Worm (Caenorhabditis elegans): Measurements from ENCODE around the gene str-115.

str-115 gene

DNA sequence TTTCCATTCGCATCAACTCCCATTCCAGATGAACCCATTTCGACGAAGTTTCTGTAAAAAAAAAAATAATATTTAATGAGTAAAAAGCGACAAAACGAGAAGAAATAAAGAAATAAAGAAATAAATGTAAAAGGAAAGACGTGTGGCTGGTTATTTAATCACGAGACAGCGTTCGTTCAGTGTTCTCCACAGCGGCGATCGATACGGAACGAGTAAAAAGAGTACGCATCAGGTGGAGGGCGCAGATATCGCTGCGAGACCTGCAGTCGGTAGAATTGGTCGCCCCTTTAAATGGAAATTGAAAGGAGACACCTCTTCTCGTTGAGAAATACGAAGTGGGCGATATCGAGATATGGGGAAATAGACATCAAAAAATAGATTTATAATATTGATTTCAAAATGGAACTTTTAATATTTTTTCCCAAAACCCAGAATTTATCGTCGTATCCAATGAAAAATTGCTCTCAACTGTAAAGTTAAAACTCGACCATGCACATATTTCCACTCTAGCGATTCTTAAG, 40.2 kb upstream of the str-115 start, which contains the start of gene pqn-70 (continued):
- peak; percentile 37 for TF ChIP-seq fkh-10 (GFP tag; optimal IDR thresholded peaks at IDR 0.05)
- no peak for TF ChIP-seq efl-3 (GFP tag; optimal IDR thresholded peaks at IDR 0.05)
- TF ChIP-seq nhr-19 (GFP tag; conservative IDR thresholded peaks at IDR 0.05): peak; percentile 83
- peak; percentile 81 to 89 for TF ChIP-seq efl-1 (optimal IDR thresholded peaks at IDR 0.05)
- peak; percentile 68 to 97 for TF ChIP-seq efl-1 (GFP tag; optimal IDR thresholded peaks at IDR 0.05 in 1 of 2)
- no peak for TF ChIP-seq unc-30 (tag; optimal IDR thresholded peaks at IDR 0.05)
- TF ChIP-seq dpl-1 (GFP tag; optimal IDR thresholded peaks at IDR 0.05): peak; percentile 41 to 75 (median 69)
- TF ChIP-seq hpl-2 (GFP tag; optimal IDR thresholded peaks at IDR 0.05): peak; percentile 45
- TF ChIP-seq tlp-1 (tag; optimal IDR thresholded peaks at IDR 0.05): no peak
- peak; percentile 69 for TF ChIP-seq grh-1 (GFP tag; IDR thresholded peaks at IDR 0.05)
- TF ChIP-seq nhr-84 (tag; optimal IDR thresholded peaks at IDR 0.05): no peak
- TF ChIP-seq fkh-8 (tag; optimal IDR thresholded peaks at IDR 0.05): peak; percentile 74
- TF ChIP-seq swsn-7 (tag; optimal IDR thresholded peaks at IDR 0.05): peak; percentile 83
- TF ChIP-seq vab-15 (tag; optimal IDR thresholded peaks at IDR 0.05): no peak
- TF ChIP-seq nhr-71 (tag; optimal IDR thresholded peaks at IDR 0.05): peak; percentile 91
- TF ChIP-seq elt-3 (tag; optimal IDR thresholded peaks at IDR 0.05): peak in 2 of 6 experiments; percentile 42 to 54
- TF ChIP-seq snpc-4 (tag; optimal IDR thresholded peaks at IDR 0.05): peak; percentile 72
- TF ChIP-seq ceh-90 (tag; optimal IDR thresholded peaks at IDR 0.05): no peak
- TF ChIP-seq lin-15B (tag; optimal IDR thresholded peaks at IDR 0.05): peak; percentile 53
- peak; percentile 88 for TF ChIP-seq nhr-47 (tag; optimal IDR thresholded peaks at IDR 0.05)
- TF ChIP-seq ztf-11 (tag; optimal IDR thresholded peaks at IDR 0.05): peak in 1 of 2 experiments; percentile 75
- no peak for TF ChIP-seq ets-5 (GFP tag; IDR thresholded peaks at IDR 0.05)
- peak; percentile 84 to 85 for TF ChIP-seq lsy-2 (tag; optimal IDR thresholded peaks at IDR 0.05)
- peak; percentile 79 for TF ChIP-seq nhr-90 (tag; optimal IDR thresholded peaks at IDR 0.05; ENCODE audit: poor library complexity)
- TF ChIP-seq alr-1 (tag; optimal IDR thresholded peaks at IDR 0.05; ENCODE audit: borderline replicate concordance): no peak
- no peak for TF ChIP-seq unc-98 (GFP tag; IDR thresholded peaks at IDR 0.05)
- no peak for TF ChIP-seq zag-1 (tag; optimal IDR thresholded peaks at IDR 0.05)
- peak; percentile 56 for TF ChIP-seq elt-2 (tag; optimal IDR thresholded peaks at IDR 0.05)
- no peak for TF ChIP-seq pqm-1 (tag; optimal IDR thresholded peaks at IDR 0.05)
- TF ChIP-seq lin-39 (tag; optimal IDR thresholded peaks at IDR 0.05): peak; percentile 23
- peak; percentile 66 for TF ChIP-seq dsc-1 (tag; optimal IDR thresholded peaks at IDR 0.05)
- TF ChIP-seq ceh-63 (GFP tag; optimal IDR thresholded peaks at IDR 0.05): no peak
- TF ChIP-seq ceh-82 (tag; optimal IDR thresholded peaks at IDR 0.05): peak; percentile 87 to 98 (median 90)
- peak; percentile 61 for TF ChIP-seq pax-3 (tag; optimal IDR thresholded peaks at IDR 0.05)
- no peak for TF ChIP-seq ama-1 (optimal IDR thresholded peaks at IDR 0.05)
- no peak for TF ChIP-seq nhr-28 (tag; optimal IDR thresholded peaks at IDR 0.05)

- no peak for TF ChIP-seq vab-15 (tag; optimal IDR thresholded peaks at IDR 0.05)
- TF ChIP-seq efl-1 (optimal IDR thresholded peaks at IDR 0.05): no peak
- peak in 1 of 2 experiments; percentile 2 for TF ChIP-seq efl-1 (GFP tag; optimal IDR thresholded peaks at IDR 0.05 in 1 of 2)
- peak; percentile 80 for TF ChIP-seq blmp-1 (tag; optimal IDR thresholded peaks at IDR 0.05)
- TF ChIP-seq efl-3 (GFP tag; optimal IDR thresholded peaks at IDR 0.05): no peak
Observed at ce11 chrV:11231177-11231576, 37.7 kb upstream of the str-115 start.

ce11 chrV:11234350-11234749, 34.5 kb upstream of the str-115 start, which contains the start of gene T19B10.5:
TSS of gene T19B10.5 (plus strand) at chrV:11234650.
- TF ChIP-seq F16B12.6 (tag; optimal IDR thresholded peaks at IDR 0.05) (no peak), elt-2 (tag; optimal IDR thresholded peaks at IDR 0.05) (no peak), blmp-1 (tag; optimal IDR thresholded peaks at IDR 0.05) (peak; percentile 18)
